Worm (Caenorhabditis elegans): Measurements from ENCODE around the gene C01B10.3.

The C01B10.3 gene

ce11 chrIV:6613296-6613695 lies 7.9 kb downstream of the C01B10.3 start, which contains the start of gene drh-1:
Gene drh-1 (minus strand): TSS chrIV:6613353.
- TF ChIP-seq ztf-11 (tag; optimal IDR thresholded peaks at IDR 0.05) = no peak
- no peak for TF ChIP-seq ztf-1 (GFP tag; conservative IDR thresholded peaks at IDR 0.05)
- TF ChIP-seq C34F6.9 (tag; optimal IDR thresholded peaks at IDR 0.05) = peak; percentile 51
- peak in 1 of 2 experiments; percentile 64 for TF ChIP-seq lsy-2 (tag; optimal IDR thresholded peaks at IDR 0.05)

ce11 chrIV:6607059-6607458 lies 14.1 kb downstream of the C01B10.3 start:
- TF ChIP-seq egl-27 (tag; optimal IDR thresholded peaks at IDR 0.05) (no peak), fos-1 (tag; optimal IDR thresholded peaks at IDR 0.05) (peak; percentile 18), sma-9 (GFP tag; optimal IDR thresholded peaks at IDR 0.05) (no peak), sma-9 (tag; optimal IDR thresholded peaks at IDR 0.05) (no peak), zag-1 (tag; optimal IDR thresholded peaks at IDR 0.05) (no peak), lsy-2 (tag; optimal IDR thresholded peaks at IDR 0.05) (no peak)

DNA sequence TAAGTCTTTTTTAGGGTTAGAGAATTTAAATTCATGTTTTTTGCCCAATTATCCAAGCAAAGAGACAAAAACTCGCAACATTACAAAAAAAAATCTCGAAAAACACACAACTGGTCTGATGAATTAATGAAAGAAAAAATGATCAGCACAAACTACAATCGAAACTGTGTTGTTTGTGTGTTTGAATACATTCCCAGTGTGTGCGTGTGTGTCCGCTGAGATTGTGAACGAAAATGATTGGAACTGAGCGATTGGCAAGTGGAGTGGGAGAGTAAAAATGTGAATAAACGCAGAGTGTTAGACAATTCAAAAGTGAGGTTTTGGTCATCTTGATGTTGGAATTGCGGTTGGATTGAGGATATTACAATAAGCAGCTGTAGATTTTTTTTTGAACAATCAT lies 14.6 kb downstream of the C01B10.3 start:
- TF ChIP-seq C34F6.9 (tag; optimal IDR thresholded peaks at IDR 0.05) = peak; percentile 10
- TF ChIP-seq lsy-2 (tag; optimal IDR thresholded peaks at IDR 0.05) = no peak
- TF ChIP-seq nhr-25 (tag; optimal IDR thresholded peaks at IDR 0.05) = peak; percentile 17

DNA sequence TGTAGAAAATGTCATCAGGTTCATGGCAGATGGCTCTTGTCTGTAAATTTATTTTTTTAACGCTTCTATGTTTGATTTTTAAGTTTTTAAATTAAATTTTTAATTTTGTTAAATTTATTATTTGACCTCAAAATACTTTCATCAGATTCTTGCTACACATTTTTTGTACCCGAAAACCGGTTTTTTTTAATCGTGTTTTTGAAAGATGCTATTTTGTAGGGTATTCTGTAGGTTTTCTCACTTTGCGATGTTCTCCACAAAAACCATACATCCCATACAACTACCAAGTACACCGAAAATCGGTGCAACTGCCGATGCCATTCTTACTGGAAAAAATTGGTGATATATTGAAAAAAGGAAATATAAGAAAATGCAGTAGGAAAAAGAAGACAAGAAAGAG lies 15.3 kb downstream of the C01B10.3 start, which contains the start of gene nstp-2:
TSS of gene nstp-2 (minus strand) at position 326 of the 400 bp plus-strand sequence.
- TF ChIP-seq lin-11 (tag; optimal IDR thresholded peaks at IDR 0.05) (no peak), dmd-4 (tag; optimal IDR thresholded peaks at IDR 0.05) (no peak), sem-4 (tag; optimal IDR thresholded peaks at IDR 0.05) (no peak), sma-9 (GFP tag; optimal IDR thresholded peaks at IDR 0.05) (no peak), sma-9 (tag; optimal IDR thresholded peaks at IDR 0.05) (no peak), nhr-12 (tag; optimal IDR thresholded peaks at IDR 0.05) (no peak), mdl-1 (tag; optimal IDR thresholded peaks at IDR 0.05) (no peak), ztf-4 (tag; optimal IDR thresholded peaks at IDR 0.05) (no peak), zag-1 (tag; optimal IDR thresholded peaks at IDR 0.05) (no peak), sma-3 (GFP tag; optimal IDR thresholded peaks at IDR 0.05) (no peak), nhr-21 (tag; optimal IDR thresholded peaks at IDR 0.05) (no peak)

- no peak for TF ChIP-seq nhr-6 (tag; optimal IDR thresholded peaks at IDR 0.05)
- peak; percentile 15 for TF ChIP-seq sma-9 (GFP tag; optimal IDR thresholded peaks at IDR 0.05)
- no peak for TF ChIP-seq sma-9 (tag; optimal IDR thresholded peaks at IDR 0.05)
Observed at ce11 chrIV:6603549-6603948, 17.6 kb downstream of the C01B10.3 start.

DNA sequence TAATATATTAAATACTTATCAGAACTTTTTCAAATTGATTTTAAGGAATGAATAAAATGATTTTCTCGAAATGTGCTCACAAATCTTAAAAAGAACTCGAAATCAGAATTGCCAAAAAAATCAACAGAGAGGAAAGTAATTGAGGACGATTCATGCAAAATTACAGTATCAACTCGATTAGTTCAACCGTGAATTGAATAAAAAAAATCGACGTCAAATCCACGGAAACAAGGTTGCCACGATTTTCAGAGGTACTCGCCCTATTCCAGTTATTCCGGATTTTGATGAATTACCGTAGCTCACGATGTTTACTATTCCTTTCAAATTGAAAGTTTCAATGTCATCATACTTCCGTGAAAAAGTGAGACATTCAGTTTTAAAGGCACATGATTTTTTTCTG lies 18.8 kb downstream of the C01B10.3 start, which contains the start of gene F15B10.3:
TSS of gene F15B10.3 (plus strand) at position 301 of the 400 bp plus-strand sequence.
- TF ChIP-seq peb-1 (tag; optimal IDR thresholded peaks at IDR 0.05) = no peak
- no peak for TF ChIP-seq ztf-11 (tag; optimal IDR thresholded peaks at IDR 0.05)
- no peak for TF ChIP-seq sma-3 (GFP tag; optimal IDR thresholded peaks at IDR 0.05)
- no peak for TF ChIP-seq ama-1 (optimal IDR thresholded peaks at IDR 0.05)
- no peak for TF ChIP-seq nhr-237 (tag; optimal IDR thresholded peaks at IDR 0.05)
- TF ChIP-seq dmd-4 (tag; optimal IDR thresholded peaks at IDR 0.05) = no peak
- no peak for TF ChIP-seq egl-27 (tag; optimal IDR thresholded peaks at IDR 0.05)
- no peak for TF ChIP-seq lsy-2 (tag; optimal IDR thresholded peaks at IDR 0.05)
- no peak for TF ChIP-seq aly-2 (tag; optimal IDR thresholded peaks at IDR 0.05)
- no peak for TF ChIP-seq nhr-21 (tag; optimal IDR thresholded peaks at IDR 0.05)
- no peak for TF ChIP-seq elt-1 (tag; optimal IDR thresholded peaks at IDR 0.05)
- no peak for TF ChIP-seq lin-39 (tag; optimal IDR thresholded peaks at IDR 0.05)
- no peak for TF ChIP-seq sem-4 (tag; optimal IDR thresholded peaks at IDR 0.05)
- no peak for TF ChIP-seq ZK546.5 (tag; optimal IDR thresholded peaks at IDR 0.05)
- TF ChIP-seq ztf-4 (tag; optimal IDR thresholded peaks at IDR 0.05) = no peak
- no peak for TF ChIP-seq snpc-4 (tag; optimal IDR thresholded peaks at IDR 0.05)
- no peak for TF ChIP-seq nhr-6 (tag; optimal IDR thresholded peaks at IDR 0.05)

DNA sequence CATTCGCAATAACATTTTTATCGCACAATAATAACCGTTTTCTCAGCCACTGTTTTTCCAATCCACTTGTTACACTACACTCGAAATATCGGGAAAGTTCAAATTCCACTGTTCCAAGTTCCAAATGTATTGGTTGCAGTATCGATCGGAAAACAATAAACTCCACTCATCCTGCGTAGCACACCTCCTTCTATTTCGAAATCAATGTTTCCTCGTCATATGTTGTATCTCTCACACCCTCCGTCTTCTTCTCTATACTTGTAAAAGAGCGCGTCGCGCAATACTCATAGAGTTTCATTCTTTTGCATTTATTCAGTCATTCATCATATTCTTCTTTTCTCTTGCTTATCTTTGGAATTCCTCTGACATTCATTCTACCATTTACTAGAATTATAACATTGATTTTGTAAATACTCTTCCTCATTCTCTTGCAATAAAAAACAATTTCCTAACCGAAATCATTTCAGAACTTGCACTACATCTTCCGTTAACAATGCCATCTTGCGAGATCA lies 19.9 kb downstream of the C01B10.3 start, which contains the start of gene sup-36:
TSS of gene sup-36 (plus strand) at position 462 of the 512 bp plus-strand sequence.
- no peak for TF ChIP-seq egl-27 (tag; optimal IDR thresholded peaks at IDR 0.05)
- TF ChIP-seq crh-2 (tag; optimal IDR thresholded peaks at IDR 0.05) = peak; percentile 12
- peak; percentile 18 for TF ChIP-seq sma-9 (GFP tag; optimal IDR thresholded peaks at IDR 0.05)
- TF ChIP-seq sma-9 (tag; optimal IDR thresholded peaks at IDR 0.05) = no peak
- no peak for TF ChIP-seq nhr-23 (tag; optimal IDR thresholded peaks at IDR 0.05)
- peak; percentile 74 for TF ChIP-seq unc-55 (GFP tag; optimal IDR thresholded peaks at IDR 0.05)
- peak; percentile 51 for TF ChIP-seq C34F6.9 (tag; optimal IDR thresholded peaks at IDR 0.05)
- no peak for TF ChIP-seq ama-1 (optimal IDR thresholded peaks at IDR 0.05)
- TF ChIP-seq nhr-129 (tag; optimal IDR thresholded peaks at IDR 0.05) = peak; percentile 62
- no peak for TF ChIP-seq nhr-25 (tag; optimal IDR thresholded peaks at IDR 0.05)
- no peak for TF ChIP-seq nhr-12 (tag; optimal IDR thresholded peaks at IDR 0.05)
- no peak for TF ChIP-seq alr-1 (tag; optimal IDR thresholded peaks at IDR 0.05)
- TF ChIP-seq nhr-6 (tag; optimal IDR thresholded peaks at IDR 0.05) = no peak
- TF ChIP-seq fos-1 (tag; optimal IDR thresholded peaks at IDR 0.05) = peak; percentile 47
- TF ChIP-seq ceh-16 (tag; optimal IDR thresholded peaks at IDR 0.05) = no peak
- no peak for TF ChIP-seq nhr-11 (tag; optimal IDR thresholded peaks at IDR 0.05)

Data from whole organism, L2 larva.